Worm (Caenorhabditis elegans) whole organism, young adult: ENCODE results near the gene T04F3.3.

Source experiments
- efl-1 ChIP-seq: fragments of 150-350 bp; optimal IDR thresholded peaks from 2 replicates; lab custom pipeline; 2014; ENCODE audit warnings: missing biosample characterization, missing genetic modification reagents, missing genetic modification characterization
- egl-44 ChIP-seq: fragments of 200-800 bp; sonication (Bioruptor generic); IDR thresholded peaks from 2 replicates; pipeline ENCODE4 v1.3.6; 2022; ENCODE audit warnings: missing genetic modification reagents, missing genetic modification characterization, missing compliant biosample characterization
- hmg-20 ChIP-seq: fragments of 200-800 bp; sonication (Bioruptor generic); IDR thresholded peaks from 2 replicates; pipeline ENCODE4 v1.3.6; 2022; ENCODE audit warnings: missing genetic modification reagents, missing genetic modification characterization, missing compliant biosample characterization
- nhr-80 ChIP-seq: sonication (generic microtip); optimal IDR thresholded peaks from 2 replicates; lab custom pipeline; 2016; ENCODE audit warnings: missing genetic modification characterization, missing compliant biosample characterization
- nhr-90 ChIP-seq: sonication (generic microtip); optimal IDR thresholded peaks from 2 replicates; lab custom pipeline; 2016; ENCODE audit warnings: missing genotype, mild to moderate bottlenecking, missing genetic modification characterization, missing compliant biosample characterization
- tlf-1 ChIP-seq: fragments of 200-800 bp; sonication (Bioruptor generic); optimal IDR thresholded peaks from 2 replicates; lab custom pipeline; 2018; ENCODE audit warnings: mild to moderate bottlenecking, missing genetic modification characterization, missing compliant biosample characterization

- peak; percentile 96 for TF ChIP-seq egl-44 (GFP tag; lab: Robert Waterston, UW)
- peak; percentile 49 for TF ChIP-seq tlf-1 (GFP tag; lab: Kevin White, UChicago)
- TF ChIP-seq nhr-80 (tag; lab: Kevin White, UChicago), result peak; percentile 42
- peak; percentile 6 for TF ChIP-seq efl-1 (GFP tag; lab: Kevin White, UChicago)
- peak; percentile 71; the same call in 1 of the 2 replicates for TF ChIP-seq hmg-20 (GFP tag; lab: Robert Waterston, UW)
- peak; percentile 96 for TF ChIP-seq nhr-90 (tag; lab: Kevin White, UChicago)
These were observed 24.2 kb downstream of the T04F3.3 start, which contains the start of gene F55A11.11 for ce11 chrV:11782809-11783440.
